Worm (Caenorhabditis elegans) whole organism, L2 larva: Measurements from ENCODE around the gene glb-20.
A peak's percentile ranks its signal among the peaks of the same experiment; 100 is the strongest.

Experiments
- C34F6.9 ChIP-seq: fragments of 150-350 bp; optimal IDR thresholded peaks from 2 replicates; lab custom pipeline; 2014; ENCODE audit warnings: missing biosample characterization, missing genetic modification characterization
- F13H6.1 ChIP-seq: sonication (generic microtip); optimal IDR thresholded peaks from 2 replicates; lab custom pipeline; 2016; ENCODE audit warnings: missing genetic modification characterization, missing compliant biosample characterization
- R02D3.7 ChIP-seq: fragments of 150-350 bp; optimal IDR thresholded peaks from 2 replicates; lab custom pipeline; 2014; ENCODE audit warnings: missing biosample characterization, missing genetic modification characterization
- Y55F3AM.14 ChIP-seq: fragments of 200-800 bp; sonication (Bioruptor generic); optimal IDR thresholded peaks from 2 replicates; lab custom pipeline; 2018; ENCODE audit warnings: mild to moderate bottlenecking, missing genetic modification characterization, missing compliant biosample characterization
- ZK546.5 ChIP-seq: sonication (generic microtip); optimal IDR thresholded peaks from 2 replicates; lab custom pipeline; 2017; ENCODE audit warnings: missing biosample characterization, missing genetic modification characterization
- alr-1 ChIP-seq: fragments of 150-350 bp; optimal IDR thresholded peaks from 2 replicates; lab custom pipeline; 2014; ENCODE audit warnings: missing biosample characterization, missing genetic modification characterization
- aly-2 ChIP-seq: fragments of 150-350 bp; optimal IDR thresholded peaks from 2 replicates; lab custom pipeline; 2014; ENCODE audit warnings: missing biosample characterization, missing genetic modification characterization
- ama-1 ChIP-seq: fragments of 150-350 bp; optimal IDR thresholded peaks from 2 replicates; lab custom pipeline; 2018; ENCODE audit warnings: inconsistent platforms
- blmp-1 ChIP-seq: sonication (generic microtip); optimal IDR thresholded peaks from 2 replicates; lab custom pipeline; 2017; ENCODE audit warnings: missing genetic modification characterization, mild to moderate bottlenecking, missing compliant biosample characterization, antibody characterized with exemption, moderate library complexity; ENCODE audit not compliant: insufficient read depth
- ceh-16 ChIP-seq: fragments of 150-350 bp; optimal IDR thresholded peaks from 2 replicates; lab custom pipeline; 2014; ENCODE audit warnings: missing biosample characterization, missing genetic modification characterization
- ceh-82 ChIP-seq: fragments of 150-350 bp; optimal IDR thresholded peaks from 2 replicates; lab custom pipeline; 2014; ENCODE audit warnings: missing biosample characterization, missing genetic modification characterization
- crh-2 ChIP-seq: sonication (generic microtip); optimal IDR thresholded peaks from 2 replicates; lab custom pipeline; 2017; ENCODE audit warnings: missing biosample characterization, missing genetic modification characterization
- dmd-4 ChIP-seq: sonication (generic microtip); optimal IDR thresholded peaks from 2 replicates; lab custom pipeline; 2017; ENCODE audit warnings: missing biosample characterization, missing genetic modification characterization
- egl-27 ChIP-seq: sonication (generic microtip); optimal IDR thresholded peaks from 3 replicates; lab custom pipeline; 2017; ENCODE audit warnings: missing biosample characterization, missing genetic modification reagents, missing genetic modification characterization
- elt-1 ChIP-seq: fragments of 150-350 bp; optimal IDR thresholded peaks from 2 replicates; lab custom pipeline; 2014; ENCODE audit warnings: missing biosample characterization, missing genetic modification characterization
- elt-3 ChIP-seq: sonication (generic microtip); optimal IDR thresholded peaks from 2 replicates; lab custom pipeline; 2017; ENCODE audit warnings: missing biosample characterization, missing genetic modification characterization
- fos-1 ChIP-seq: fragments of 150-350 bp; optimal IDR thresholded peaks from 2 replicates; lab custom pipeline; 2014; ENCODE audit warnings: missing biosample characterization, missing genetic modification characterization
- gmeb-1 ChIP-seq: fragments of 150-350 bp; optimal IDR thresholded peaks from 2 replicates; lab custom pipeline; 2014; ENCODE audit warnings: missing biosample characterization, missing genetic modification characterization
- lin-11 ChIP-seq: fragments of 150-350 bp; sonication (generic microtip); optimal IDR thresholded peaks from 2 replicates; lab custom pipeline; 2014; ENCODE audit warnings: missing biosample characterization, missing genetic modification characterization, inconsistent platforms, mixed read lengths
- lin-13 ChIP-seq: fragments of 150-350 bp; optimal IDR thresholded peaks from 2 replicates; lab custom pipeline; 2014; ENCODE audit warnings: missing biosample characterization, missing genetic modification reagents, missing genetic modification characterization
- lin-39 ChIP-seq: fragments of 150-350 bp; optimal IDR thresholded peaks from 2 replicates; lab custom pipeline; 2014; ENCODE audit warnings: missing biosample characterization, missing genetic modification reagents, missing genetic modification characterization
- lsy-2 ChIP-seq, 2 experiments: fragments of 150-350 bp in 1 of 2; sonication (generic microtip) in 1 of 2; optimal IDR thresholded peaks; 2 replicates each; lab custom pipeline; 2014 to 2017; ENCODE audit warnings: missing biosample characterization in 2 of 2, missing genetic modification characterization in 2 of 2
- mab-5 ChIP-seq: fragments of 150-350 bp; optimal IDR thresholded peaks from 2 replicates; lab custom pipeline; 2014; ENCODE audit warnings: missing biosample characterization, missing genetic modification characterization
- mbf-1 ChIP-seq: sonication (generic microtip); optimal IDR thresholded peaks from 2 replicates; lab custom pipeline; 2017; ENCODE audit warnings: missing biosample characterization, missing genetic modification characterization
- mdl-1 ChIP-seq, 2 experiments: fragments of 150-350 bp in 1 of 2; sonication (generic microtip) in 1 of 2; optimal IDR thresholded peaks; 2 replicates each; lab custom pipeline; 2017; ENCODE audit warnings: missing biosample characterization in 2 of 2, missing genetic modification characterization in 2 of 2
- nhr-10 ChIP-seq: sonication (generic microtip); optimal IDR thresholded peaks from 2 replicates; lab custom pipeline; 2017; ENCODE audit warnings: missing biosample characterization, missing genetic modification characterization
- nhr-11 ChIP-seq: fragments of 150-350 bp; optimal IDR thresholded peaks from 2 replicates; lab custom pipeline; 2014; ENCODE audit warnings: missing biosample characterization, missing genetic modification characterization
- nhr-12 ChIP-seq: fragments of 150-350 bp; optimal IDR thresholded peaks from 2 replicates; lab custom pipeline; 2014; ENCODE audit warnings: missing biosample characterization, missing genetic modification characterization
- nhr-129 ChIP-seq: fragments of 150-350 bp; optimal IDR thresholded peaks from 2 replicates; lab custom pipeline; 2014; ENCODE audit warnings: missing biosample characterization, missing genetic modification characterization
- nhr-21 ChIP-seq: fragments of 150-350 bp; optimal IDR thresholded peaks from 2 replicates; lab custom pipeline; 2014; ENCODE audit warnings: missing biosample characterization, missing genetic modification characterization
- nhr-23 ChIP-seq: fragments of 150-350 bp; optimal IDR thresholded peaks from 2 replicates; lab custom pipeline; 2014; ENCODE audit warnings: missing biosample characterization, missing genetic modification reagents, missing genetic modification characterization
- nhr-237 ChIP-seq: fragments of 150-350 bp; optimal IDR thresholded peaks from 2 replicates; lab custom pipeline; 2014; ENCODE audit warnings: missing biosample characterization, missing genetic modification characterization
- nhr-25 ChIP-seq: fragments of 150-350 bp; sonication (generic microtip); optimal IDR thresholded peaks from 3 replicates; lab custom pipeline; 2014; ENCODE audit warnings: missing biosample characterization, missing genetic modification characterization
- nhr-6 ChIP-seq: fragments of 150-350 bp; optimal IDR thresholded peaks from 2 replicates; lab custom pipeline; 2014; ENCODE audit warnings: missing biosample characterization, missing genetic modification characterization
- nhr-77 ChIP-seq: fragments of 150-350 bp; optimal IDR thresholded peaks from 2 replicates; lab custom pipeline; 2014; ENCODE audit warnings: missing biosample characterization, missing genetic modification characterization
- peb-1 ChIP-seq: fragments of 150-350 bp; optimal IDR thresholded peaks from 2 replicates; lab custom pipeline; 2014; ENCODE audit warnings: missing biosample characterization, missing genetic modification characterization
- sem-4 ChIP-seq: fragments of 150-350 bp; optimal IDR thresholded peaks from 2 replicates; lab custom pipeline; 2014; ENCODE audit warnings: missing biosample characterization, missing genetic modification reagents, missing genetic modification characterization
- skn-1 ChIP-seq: sonication (generic microtip); optimal IDR thresholded peaks from 2 replicates; lab custom pipeline; 2017; ENCODE audit warnings: missing biosample characterization, missing genetic modification characterization
- sma-3 ChIP-seq: sonication (generic microtip); optimal IDR thresholded peaks from 2 replicates; lab custom pipeline; 2016; ENCODE audit warnings: missing genetic modification reagents, missing genetic modification characterization, missing compliant biosample characterization
- sma-9 ChIP-seq, 2 experiments: fragments of 150-350 bp in 1 of 2; sonication (generic microtip) in 1 of 2; optimal IDR thresholded peaks; 2 replicates each; lab custom pipeline; 2014 to 2016; ENCODE audit warnings: missing genetic modification characterization in 2 of 2, mild to moderate bottlenecking in 1 of 2, missing biosample characterization in 1 of 2, missing compliant biosample characterization in 1 of 2, missing genetic modification reagents in 1 of 2, moderate library complexity in 1 of 2
- snpc-4 ChIP-seq: fragments of 150-350 bp; optimal IDR thresholded peaks from 2 replicates; lab custom pipeline; 2014; ENCODE audit warnings: missing biosample characterization, missing genetic modification characterization
- unc-39 ChIP-seq: fragments of 150-350 bp; optimal IDR thresholded peaks from 2 replicates; lab custom pipeline; 2014; ENCODE audit warnings: missing biosample characterization, missing genetic modification characterization
- unc-55 ChIP-seq: fragments of 150-350 bp; sonication (generic microtip); optimal IDR thresholded peaks from 3 replicates; lab custom pipeline; 2014; ENCODE audit warnings: missing biosample characterization, missing genetic modification reagents, missing genetic modification characterization
- unc-62 ChIP-seq: fragments of 150-350 bp; optimal IDR thresholded peaks from 2 replicates; lab custom pipeline; 2014; ENCODE audit warnings: missing biosample characterization, missing genetic modification reagents, missing genetic modification characterization
- zag-1 ChIP-seq: fragments of 150-350 bp; optimal IDR thresholded peaks from 2 replicates; lab custom pipeline; 2014; ENCODE audit warnings: missing biosample characterization, missing genetic modification characterization
- ztf-1 ChIP-seq: fragments of 200-800 bp; sonication (Bioruptor generic); conservative IDR thresholded peaks from 2 replicates; pipeline ENCODE4 v1.3.6; 2022; ENCODE audit warnings: missing genetic modification characterization, missing compliant biosample characterization
- ztf-11 ChIP-seq: sonication (generic microtip); optimal IDR thresholded peaks from 2 replicates; lab custom pipeline; 2017; ENCODE audit warnings: missing biosample characterization, missing genetic modification characterization
- ztf-4 ChIP-seq: fragments of 150-350 bp; optimal IDR thresholded peaks from 2 replicates; lab custom pipeline; 2014; ENCODE audit warnings: missing biosample characterization, missing genetic modification characterization

glb-20 gene

DNA sequence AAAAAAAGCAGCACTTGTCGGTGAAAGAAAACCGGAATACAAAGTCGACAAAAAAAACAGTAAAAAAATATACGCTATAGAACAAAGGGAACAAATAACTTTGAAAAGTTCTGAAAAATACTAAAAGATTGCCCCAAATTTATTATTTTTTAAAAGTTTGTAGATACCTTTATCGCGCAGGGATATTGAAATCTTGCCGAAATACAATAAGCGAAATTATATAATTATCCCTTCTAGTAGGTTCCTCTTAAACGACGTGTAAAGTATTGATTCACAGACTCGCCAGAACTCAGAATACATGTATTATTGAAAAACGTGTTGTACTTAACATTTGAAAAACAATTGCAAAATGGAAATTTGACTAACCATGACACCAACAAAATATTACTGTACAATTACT, 41.6 kb downstream of the glb-20 start (continued):
- TF ChIP-seq ztf-11 (tag; lab: Kevin White, UChicago) (peak; percentile 20), zag-1 (peak; percentile 45), F13H6.1 (tag; lab: Kevin White, UChicago) (peak; percentile 88), lin-39 (no peak), elt-1 (tag; lab: Kevin White, UChicago) (no peak), sma-3 (peak; percentile 91), gmeb-1 (peak; percentile 90), aly-2 (no peak), lsy-2 (tag; optimal IDR thresholded peaks at IDR 0.05; lab: Kevin White, UChicago) (peak; percentile 85 to 89), crh-2 (tag; lab: Kevin White, UChicago) (peak; percentile 98), nhr-237 (tag; lab: Kevin White, UChicago) (peak; percentile 88), nhr-10 (tag; lab: Kevin White, UChicago) (peak; percentile 90), nhr-129 (tag; lab: Kevin White, UChicago) (peak; percentile 95), nhr-11 (tag; lab: Kevin White, UChicago) (no peak), blmp-1 (peak; percentile 33), R02D3.7 (peak; percentile 64), unc-62 (GFP tag; lab: Kevin White, UChicago) (peak; percentile 10)

DNA sequence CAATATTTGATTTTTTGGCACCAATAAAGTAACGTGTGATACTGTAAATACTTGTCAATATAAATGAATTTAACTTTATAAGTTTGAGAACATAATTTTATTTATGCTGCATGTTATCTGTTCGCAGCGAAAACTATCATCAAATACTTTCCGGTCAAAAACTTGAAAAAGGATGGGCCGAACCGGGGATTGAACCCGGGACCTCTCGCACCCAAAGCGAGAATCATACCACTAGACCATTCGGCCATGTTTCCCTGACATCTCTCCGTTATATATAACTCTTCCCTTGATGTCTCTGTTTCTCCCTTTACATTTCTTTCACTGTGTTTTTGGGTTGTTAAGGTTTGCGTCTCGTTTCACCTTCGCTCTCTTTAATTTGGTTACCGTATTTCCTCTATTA, 44.2 kb downstream of the glb-20 start:
- TF ChIP-seq sem-4 (tag; lab: Kevin White, UChicago) (peak; percentile 24), crh-2 (tag; lab: Kevin White, UChicago) (peak; percentile 9), ztf-11 (tag; lab: Kevin White, UChicago) (no peak), egl-27 (peak; percentile 6), nhr-12 (no peak), nhr-25 (no peak), lin-11 (tag; lab: Kevin White, UChicago) (no peak), nhr-129 (tag; lab: Kevin White, UChicago) (peak; percentile 75), blmp-1 (no peak), sma-9 (GFP tag; optimal IDR thresholded peaks at IDR 0.05; lab: Kevin White, UChicago) (peak; percentile 45), sma-9 (tag; optimal IDR thresholded peaks at IDR 0.05; lab: Kevin White, UChicago) (no peak), unc-39 (tag; lab: Kevin White, UChicago) (no peak), mab-5 (tag; lab: Kevin White, UChicago) (no peak), unc-55 (peak; percentile 53), gmeb-1 (peak; percentile 36), lin-13 (GFP tag; lab: Kevin White, UChicago) (peak; percentile 42), ceh-16 (tag; lab: Kevin White, UChicago) (no peak), mbf-1 (tag; lab: Kevin White, UChicago) (no peak), F13H6.1 (tag; lab: Kevin White, UChicago) (peak; percentile 27), R02D3.7 (no peak), nhr-77 (tag; lab: Kevin White, UChicago) (no peak), nhr-10 (tag; lab: Kevin White, UChicago) (no peak), dmd-4 (no peak), aly-2 (no peak), Y55F3AM.14 (GFP tag; lab: Kevin White, UChicago) (peak; percentile 49), peb-1 (tag; lab: Kevin White, UChicago) (no peak), nhr-23 (tag; lab: Kevin White, UChicago) (no peak), sma-3 (peak; percentile 61), nhr-6 (tag; lab: Kevin White, UChicago) (no peak), nhr-11 (tag; lab: Kevin White, UChicago) (no peak), ceh-82 (tag; lab: Kevin White, UChicago) (no peak), snpc-4 (tag; lab: Kevin White, UChicago) (no peak), nhr-237 (tag; lab: Kevin White, UChicago) (no peak), elt-1 (tag; lab: Kevin White, UChicago) (no peak), ZK546.5 (tag; lab: Kevin White, UChicago) (no peak), unc-62 (GFP tag; lab: Kevin White, UChicago) (no peak), C34F6.9 (tag; lab: Kevin White, UChicago) (peak; percentile 31), lin-39 (no peak), skn-1 (tag; lab: Kevin White, UChicago) (no peak), ztf-4 (no peak), alr-1 (no peak), mdl-1 (tag; optimal IDR thresholded peaks at IDR 0.05; lab: Kevin White, UChicago) (peak in 1 of 2 experiments; percentile 17), nhr-21 (tag; lab: Kevin White, UChicago) (peak; percentile 35), elt-3 (tag; lab: Kevin White, UChicago) (no peak), fos-1 (tag; lab: Kevin White, UChicago) (peak; percentile 57), lsy-2 (tag; optimal IDR thresholded peaks at IDR 0.05; lab: Kevin White, UChicago) (peak; percentile 16 to 58), ama-1 (no peak), ztf-1 (no peak), zag-1 (no peak)
